Worm (Caenorhabditis elegans): Measurements from ENCODE around the gene hhat-2.

The hhat-2 gene

ce11 chrIV:14829026-14829425 lies at the start of gene hhat-2:
hhat-2 (minus strand) TSS chrIV:14829126.
- TF ChIP-seq mbf-1 (tag; optimal IDR thresholded peaks at IDR 0.05) (no peak), nhr-25 (tag; optimal IDR thresholded peaks at IDR 0.05) (no peak), nhr-11 (tag; optimal IDR thresholded peaks at IDR 0.05) (no peak)

DNA sequence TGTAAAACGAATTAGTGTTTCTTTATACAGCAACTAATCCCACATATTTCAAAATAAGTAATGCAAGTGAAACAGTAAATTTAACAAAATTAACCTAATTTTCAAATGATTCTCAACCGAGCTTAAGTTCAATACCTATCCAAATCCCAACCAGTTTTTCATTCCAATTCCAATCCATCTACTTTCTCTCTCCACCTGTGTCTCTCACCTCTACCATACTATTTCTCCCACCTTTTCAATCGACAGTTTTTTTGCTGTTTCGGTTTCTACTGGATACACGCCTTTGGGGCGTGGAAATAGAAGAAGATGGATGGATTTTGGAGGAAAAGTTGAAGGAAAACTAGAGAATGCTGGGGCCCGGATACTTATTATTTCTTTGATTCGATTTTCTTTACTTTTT lies 48.7 kb upstream of the hhat-2 start:
- TF ChIP-seq sem-4 (tag; optimal IDR thresholded peaks at IDR 0.05) (no peak), nhr-25 (tag; optimal IDR thresholded peaks at IDR 0.05) (no peak), gmeb-1 (tag; optimal IDR thresholded peaks at IDR 0.05) (no peak), lsy-2 (tag; optimal IDR thresholded peaks at IDR 0.05) (no peak), mdl-1 (tag; optimal IDR thresholded peaks at IDR 0.05) (no peak), ZK546.5 (tag; optimal IDR thresholded peaks at IDR 0.05) (no peak), unc-62 (GFP tag; optimal IDR thresholded peaks at IDR 0.05) (no peak), R02D3.7 (tag; optimal IDR thresholded peaks at IDR 0.05) (no peak), nhr-129 (tag; optimal IDR thresholded peaks at IDR 0.05) (no peak), egl-27 (tag; optimal IDR thresholded peaks at IDR 0.05) (no peak), lin-13 (GFP tag; optimal IDR thresholded peaks at IDR 0.05) (no peak), ztf-4 (tag; optimal IDR thresholded peaks at IDR 0.05) (no peak), mbf-1 (tag; optimal IDR thresholded peaks at IDR 0.05) (no peak), snpc-4 (tag; optimal IDR thresholded peaks at IDR 0.05) (no peak), Y55F3AM.14 (GFP tag; optimal IDR thresholded peaks at IDR 0.05) (no peak), aly-2 (tag; optimal IDR thresholded peaks at IDR 0.05) (no peak), elt-3 (tag; optimal IDR thresholded peaks at IDR 0.05) (no peak), sma-3 (GFP tag; optimal IDR thresholded peaks at IDR 0.05) (no peak), nhr-77 (tag; optimal IDR thresholded peaks at IDR 0.05) (no peak), zag-1 (tag; optimal IDR thresholded peaks at IDR 0.05) (no peak)

- TF ChIP-seq elt-1 (tag; optimal IDR thresholded peaks at IDR 0.05) = no peak
- TF ChIP-seq ztf-11 (tag; optimal IDR thresholded peaks at IDR 0.05) = no peak
- TF ChIP-seq nhr-129 (tag; optimal IDR thresholded peaks at IDR 0.05) = peak; percentile 75
- no peak for TF ChIP-seq nhr-77 (tag; optimal IDR thresholded peaks at IDR 0.05)
- TF ChIP-seq lin-11 (tag; optimal IDR thresholded peaks at IDR 0.05) = no peak
- no peak for TF ChIP-seq mdl-1 (tag; optimal IDR thresholded peaks at IDR 0.05)
- TF ChIP-seq fos-1 (tag; optimal IDR thresholded peaks at IDR 0.05) = peak; percentile 13
- peak; percentile 26 for TF ChIP-seq sma-3 (GFP tag; optimal IDR thresholded peaks at IDR 0.05)
- TF ChIP-seq elt-3 (tag; optimal IDR thresholded peaks at IDR 0.05) = no peak
- no peak for TF ChIP-seq nhr-6 (tag; optimal IDR thresholded peaks at IDR 0.05)
- no peak for TF ChIP-seq unc-62 (GFP tag; optimal IDR thresholded peaks at IDR 0.05)
- peak; percentile 69 for TF ChIP-seq nhr-25 (tag; optimal IDR thresholded peaks at IDR 0.05)
- no peak for TF ChIP-seq ceh-16 (tag; optimal IDR thresholded peaks at IDR 0.05)
- no peak for TF ChIP-seq nhr-237 (tag; optimal IDR thresholded peaks at IDR 0.05)
- TF ChIP-seq nhr-11 (tag; optimal IDR thresholded peaks at IDR 0.05) = no peak
- no peak for TF ChIP-seq ztf-1 (GFP tag; conservative IDR thresholded peaks at IDR 0.05)
- no peak for TF ChIP-seq alr-1 (tag; optimal IDR thresholded peaks at IDR 0.05)
- TF ChIP-seq mbf-1 (tag; optimal IDR thresholded peaks at IDR 0.05) = no peak
- TF ChIP-seq ama-1 (optimal IDR thresholded peaks at IDR 0.05) = no peak
- TF ChIP-seq ceh-82 (tag; optimal IDR thresholded peaks at IDR 0.05) = no peak
- TF ChIP-seq sma-9 (GFP tag; optimal IDR thresholded peaks at IDR 0.05) = no peak
- TF ChIP-seq sma-9 (tag; optimal IDR thresholded peaks at IDR 0.05) = no peak
- TF ChIP-seq nhr-12 (tag; optimal IDR thresholded peaks at IDR 0.05) = no peak
- TF ChIP-seq crh-2 (tag; optimal IDR thresholded peaks at IDR 0.05) = no peak
- no peak for TF ChIP-seq ztf-4 (tag; optimal IDR thresholded peaks at IDR 0.05)
- TF ChIP-seq unc-55 (GFP tag; optimal IDR thresholded peaks at IDR 0.05) = no peak
- no peak for TF ChIP-seq nhr-21 (tag; optimal IDR thresholded peaks at IDR 0.05)
These were observed 47.7 kb upstream of the hhat-2 start for ce11 chrIV:14876632-14877031.

- TF ChIP-seq F13H6.1 (tag; optimal IDR thresholded peaks at IDR 0.05) = peak; percentile 91
- TF ChIP-seq crh-2 (tag; optimal IDR thresholded peaks at IDR 0.05) = peak; percentile 59
- TF ChIP-seq egl-27 (tag; optimal IDR thresholded peaks at IDR 0.05) = peak; percentile 44
- peak; percentile 68 for TF ChIP-seq sma-9 (GFP tag; optimal IDR thresholded peaks at IDR 0.05)
- TF ChIP-seq sma-9 (tag; optimal IDR thresholded peaks at IDR 0.05) = no peak
- peak; percentile 60 for TF ChIP-seq sma-3 (GFP tag; optimal IDR thresholded peaks at IDR 0.05)
- TF ChIP-seq lsy-2 (tag; optimal IDR thresholded peaks at IDR 0.05) = no peak
- peak; percentile 96 for TF ChIP-seq nhr-129 (tag; optimal IDR thresholded peaks at IDR 0.05)
- TF ChIP-seq fos-1 (tag; optimal IDR thresholded peaks at IDR 0.05) = peak; percentile 76
- peak; percentile 49 for TF ChIP-seq gmeb-1 (tag; optimal IDR thresholded peaks at IDR 0.05)
- no peak for TF ChIP-seq C34F6.9 (tag; optimal IDR thresholded peaks at IDR 0.05)
- peak; percentile 3 for TF ChIP-seq nhr-25 (tag; optimal IDR thresholded peaks at IDR 0.05)
- TF ChIP-seq mdl-1 (tag; optimal IDR thresholded peaks at IDR 0.05) = no peak
These were observed 46.1 kb upstream of the hhat-2 start for ce11 chrIV:14874926-14875570.

Data from whole organism, L2 larva.